Worm (Caenorhabditis elegans): ENCODE data around the gene R04B5.7.
"Not testable (repeated sequence)": the region's sequence is repeated elsewhere in the genome, so short reads cannot be mapped to it uniquely, and the experiment has no call there.

- TF ChIP-seq lin-13 (GFP tag; optimal IDR thresholded peaks at IDR 0.05); lir-3 (tag; optimal IDR thresholded peaks at IDR 0.05); lin-29 (GFP tag; IDR thresholded peaks at IDR 0.05); nhr-11 (tag; optimal IDR thresholded peaks at IDR 0.05); lsy-2 (tag; optimal IDR thresholded peaks at IDR 0.05); tra-1 (GFP tag; IDR thresholded peaks at IDR 0.05); ces-1 (GFP tag; optimal IDR thresholded peaks at IDR 0.05); zag-1 (tag; optimal IDR thresholded peaks at IDR 0.05); dpl-1 (GFP tag; optimal IDR thresholded peaks at IDR 0.05); lin-1 (GFP tag; IDR thresholded peaks at IDR 0.05); egl-43 (GFP tag; IDR thresholded peaks at IDR 0.05): not testable (repeated sequence)
These were observed 48.2 kb upstream of the R04B5.7 start for ce11 chrV:10138582-10138981.

Data from whole organism, L4 larva.